Fruit fly (Drosophila melanogaster): Measurements from ENCODE around the gene robl37BC.

Gene robl37BC

DNA sequence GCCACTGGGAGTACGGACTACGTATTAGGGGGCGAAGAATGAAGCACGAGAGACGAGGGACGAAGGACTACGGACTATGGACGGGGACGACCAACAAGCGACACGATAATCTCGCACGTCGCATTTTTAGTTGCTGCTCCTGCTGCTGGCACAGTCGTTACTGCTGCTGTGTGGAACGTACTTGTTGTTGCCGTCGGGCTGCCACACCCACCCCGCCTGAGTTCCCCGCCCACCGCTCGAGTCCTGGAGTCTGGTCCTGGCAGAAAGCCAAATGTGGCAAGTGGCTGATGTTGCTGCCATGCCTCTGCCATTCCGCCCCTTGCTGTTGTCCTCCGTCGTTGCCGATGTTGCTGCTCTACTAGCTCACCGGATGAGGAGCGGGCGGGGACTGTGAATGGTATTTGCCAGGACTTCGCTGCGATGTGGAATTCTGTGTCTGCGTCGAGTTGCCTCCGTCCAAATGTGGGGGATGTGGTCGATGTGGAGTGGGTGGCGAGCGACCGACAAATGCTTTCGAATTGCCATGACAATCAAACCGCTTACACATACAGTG, 2.2 kb downstream of the robl37BC start (continued):
- no peak for TF ChIP-seq sens-2 (GFP tag; IDR thresholded peaks at IDR 0.05)
- TF ChIP-seq CG2116 (GFP tag; optimal IDR thresholded peaks at IDR 0.05), result no peak
- TF ChIP-seq CG18476 (GFP tag; optimal IDR thresholded peaks at IDR 0.05), result no peak
- TF ChIP-seq oc (tag; optimal IDR thresholded peaks at IDR 0.05), result no peak
- no peak for TF ChIP-seq Abd-B (GFP tag; optimal IDR thresholded peaks at IDR 0.05)
- no peak for TF ChIP-seq CG13123 (GFP tag; optimal IDR thresholded peaks at IDR 0.05)
- TF ChIP-seq Fer3 (tag; optimal IDR thresholded peaks at IDR 0.05), result no peak
- TF ChIP-seq CG15601 (tag; optimal IDR thresholded peaks at IDR 0.05), result no peak
- TF ChIP-seq CG4328 (GFP tag; optimal IDR thresholded peaks at IDR 0.05), result no peak
- TF ChIP-seq ara (GFP tag; IDR thresholded peaks at IDR 0.05), result no peak
- no peak for TF ChIP-seq Doc2 (GFP tag; IDR thresholded peaks at IDR 0.05)
- TF ChIP-seq bigmax (GFP tag; optimal IDR thresholded peaks at IDR 0.05), result no peak
- no peak for TF ChIP-seq CG3995 (GFP tag; optimal IDR thresholded peaks at IDR 0.05)
- no peak for TF ChIP-seq bcd (GFP tag; optimal IDR thresholded peaks at IDR 0.05)
- TF ChIP-seq tin (GFP tag; optimal IDR thresholded peaks at IDR 0.05), result no peak
- no peak for TF ChIP-seq CG6254 (GFP tag; optimal IDR thresholded peaks at IDR 0.05)
- no peak for TF ChIP-seq CG10959 (GFP tag; IDR thresholded peaks at IDR 0.05)
- no peak for TF ChIP-seq PHDP (tag; optimal IDR thresholded peaks at IDR 0.05)
- no peak for TF ChIP-seq CG8478 (optimal IDR thresholded peaks at IDR 0.05)
- TF ChIP-seq CG18764 (GFP tag; optimal IDR thresholded peaks at IDR 0.05), result no peak
- no peak for TF ChIP-seq ato (GFP tag; IDR thresholded peaks at IDR 0.05; ENCODE audit: partially characterized antibody)
- TF ChIP-seq Lpt (GFP tag; optimal IDR thresholded peaks at IDR 0.05), result no peak
- peak; percentile 41 for TF ChIP-seq CG13894 (tag; optimal IDR thresholded peaks at IDR 0.05)
- TF ChIP-seq CG6654 (GFP tag; optimal IDR thresholded peaks at IDR 0.05), result no peak
- TF ChIP-seq eyg (GFP tag; optimal IDR thresholded peaks at IDR 0.05), result no peak
- peak; percentile 73 for TF ChIP-seq crol (GFP tag; IDR thresholded peaks at IDR 0.05)
- no peak for TF ChIP-seq ase (GFP tag; IDR thresholded peaks at IDR 0.05)
- no peak for TF ChIP-seq jigr1 (GFP tag; IDR thresholded peaks at IDR 0.05)
- no peak for TF ChIP-seq Tbp (GFP tag; optimal IDR thresholded peaks at IDR 0.05)
- TF ChIP-seq HmgD (GFP tag; optimal IDR thresholded peaks at IDR 0.05), result no peak
- no peak for TF ChIP-seq aop (GFP tag; IDR thresholded peaks at IDR 0.05)
- TF ChIP-seq Hr51 (GFP tag; optimal IDR thresholded peaks at IDR 0.05), result no peak
- no peak for TF ChIP-seq CG4820 (GFP tag; optimal IDR thresholded peaks at IDR 0.05)
- TF ChIP-seq CG17568 (GFP tag; optimal IDR thresholded peaks at IDR 0.05), result no peak
- TF ChIP-seq CG17359 (tag; optimal IDR thresholded peaks at IDR 0.05), result no peak
- no peak for TF ChIP-seq inv (GFP tag; IDR thresholded peaks at IDR 0.05; ENCODE audit: partially characterized antibody)
- TF ChIP-seq CG34224 (GFP tag; IDR thresholded peaks at IDR 0.05; ENCODE audit: partially characterized antibody), result no peak
- TF ChIP-seq Blimp-1 (GFP tag; optimal IDR thresholded peaks at IDR 0.05), result no peak
- TF ChIP-seq pros (GFP tag; optimal IDR thresholded peaks at IDR 0.05), result no peak
- TF ChIP-seq fru (optimal IDR thresholded peaks at IDR 0.05), result no peak
- no peak for TF ChIP-seq CG14965 (GFP tag; optimal IDR thresholded peaks at IDR 0.05; ENCODE audit: borderline replicate concordance)
- TF ChIP-seq CG13287 (GFP tag; IDR thresholded peaks at IDR 0.05; ENCODE audit: partially characterized antibody), result no peak
- 0 out of 4 replicates have a peak, but pooled peaks have one; percentile 40 for TF ChIP-seq chinmo (GFP tag; IDR thresholded peaks at IDR 0.05; ENCODE audit: partially characterized antibody)
- TF ChIP-seq ap (GFP tag; IDR thresholded peaks at IDR 0.05), result no peak
- TF ChIP-seq phol (tag; optimal IDR thresholded peaks at IDR 0.05), result no peak
- TF ChIP-seq dimm (GFP tag; IDR thresholded peaks at IDR 0.05), result no peak
- no peak for TF ChIP-seq CG3726 (GFP tag; IDR thresholded peaks at IDR 0.05)
- no peak for TF ChIP-seq fd102C (GFP tag; optimal IDR thresholded peaks at IDR 0.05)
- peak; percentile 42 for TF ChIP-seq Deaf1 (tag; optimal IDR thresholded peaks at IDR 0.05)
- no peak for TF ChIP-seq Dip3 (GFP tag; optimal IDR thresholded peaks at IDR 0.05)
- no peak for TF ChIP-seq psq (GFP tag; optimal IDR thresholded peaks at IDR 0.05)

Data from whole organism, embryonic.